Worm (Caenorhabditis elegans): ENCODE measurements around the gene nape-2.

DNA sequence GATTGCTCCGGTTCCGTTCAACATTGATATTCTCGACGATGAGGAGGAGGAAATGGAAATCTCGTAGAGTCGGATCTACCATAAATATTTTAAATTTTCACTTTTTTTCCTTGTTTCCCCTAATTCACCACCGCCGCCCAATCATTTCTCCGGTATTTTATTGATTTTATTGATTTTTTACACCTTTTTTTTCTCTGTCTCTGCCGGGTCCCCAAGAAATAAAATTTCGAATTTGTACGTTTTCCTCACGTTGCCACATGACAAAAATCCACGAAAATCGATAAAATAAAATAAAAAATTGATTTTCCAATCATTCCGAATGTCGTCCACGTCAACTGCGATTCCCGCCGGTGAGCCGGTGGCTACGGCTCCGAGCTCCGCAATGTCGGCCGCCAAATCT is 40.5 kb downstream of the nape-2 start, which contains the start of gene Y37E11AL.2:
- no peak for TF ChIP-seq blmp-1 (tag; optimal IDR thresholded peaks at IDR 0.05; ENCODE audit: insufficient read depth)
- TF ChIP-seq lin-13 (GFP tag; optimal IDR thresholded peaks at IDR 0.05), result no peak
- no peak for TF ChIP-seq nhr-237 (tag; optimal IDR thresholded peaks at IDR 0.05)
- TF ChIP-seq elt-3 (tag; optimal IDR thresholded peaks at IDR 0.05), result no peak
- no peak for TF ChIP-seq elt-1 (tag; optimal IDR thresholded peaks at IDR 0.05)
- no peak for TF ChIP-seq unc-62 (GFP tag; optimal IDR thresholded peaks at IDR 0.05)
- no peak for TF ChIP-seq nhr-12 (tag; optimal IDR thresholded peaks at IDR 0.05)
- no peak for TF ChIP-seq ZK546.5 (tag; optimal IDR thresholded peaks at IDR 0.05)
- no peak for TF ChIP-seq fos-1 (tag; optimal IDR thresholded peaks at IDR 0.05)
